Fruit fly (Drosophila melanogaster) whole organism, embryonic: Measurements from ENCODE around the gene CG10182.

ENCODE experiments used
- Aef1 ChIP-seq: fragments of 200-800 bp; sonication (Bioruptor generic); IDR thresholded peaks from 3 replicates; pipeline ENCODE4 v1.3.6; 2022; ENCODE audit warnings: missing biosample characterization, missing genetic modification characterization
- Bgb ChIP-seq: fragments of 200-800 bp; sonication (Bioruptor generic); IDR thresholded peaks from 2 replicates; pipeline ENCODE4 v1.3.6; 2022; ENCODE audit warnings: missing biosample characterization, missing genetic modification characterization; ENCODE audit not compliant: partially characterized antibody
- CG10321 ChIP-seq: fragments of 200-800 bp; sonication (Bioruptor generic); IDR thresholded peaks from 2 replicates; pipeline ENCODE4 v1.3.6; 2022; ENCODE audit warnings: missing biosample characterization, missing genetic modification characterization
- CG12219 ChIP-seq: fragments of 200-800 bp; sonication (Bioruptor generic); optimal IDR thresholded peaks from 3 replicates; lab custom pipeline; 2018; ENCODE audit warnings: missing biosample characterization, mild to moderate bottlenecking, missing genetic modification characterization
- CG12236 ChIP-seq: fragments of 200-800 bp; sonication (Bioruptor generic); optimal IDR thresholded peaks from 2 replicates; lab custom pipeline; 2016; ENCODE audit warnings: missing biosample characterization, missing genetic modification characterization
- CG13287 ChIP-seq: fragments of 200-800 bp; sonication (Bioruptor generic); IDR thresholded peaks from 2 replicates; pipeline ENCODE4 v1.3.6; 2022; ENCODE audit warnings: missing biosample characterization, missing genetic modification characterization; ENCODE audit not compliant: partially characterized antibody
- CG13775 ChIP-seq: fragments of 200-800 bp; sonication (Bioruptor generic); optimal IDR thresholded peaks from 3 replicates; lab custom pipeline; 2017; ENCODE audit warnings: missing biosample characterization, mild to moderate bottlenecking, missing genetic modification characterization
- CG14860 ChIP-seq: fragments of 200-800 bp; sonication (Bioruptor generic); IDR thresholded peaks from 3 replicates; pipeline ENCODE4 v1.3.6; 2022; ENCODE audit warnings: missing biosample characterization, missing genetic modification characterization; ENCODE audit not compliant: partially characterized antibody
- CG16813 ChIP-seq: fragments of 200-800 bp; sonication (Bioruptor generic); IDR thresholded peaks from 3 replicates; pipeline ENCODE4 v1.3.6; 2022; ENCODE audit warnings: missing biosample characterization, missing genetic modification characterization; ENCODE audit not compliant: partially characterized antibody
- CG17359 ChIP-seq: fragments of 200-800 bp; sonication (Bioruptor generic); optimal IDR thresholded peaks from 3 replicates; lab custom pipeline; 2018; ENCODE audit warnings: missing biosample characterization, mild to moderate bottlenecking, missing genetic modification characterization, moderate library complexity
- CG1792 ChIP-seq: fragments of 200-800 bp; sonication (Bioruptor generic); optimal IDR thresholded peaks from 2 replicates; lab custom pipeline; 2016; ENCODE audit warnings: missing biosample characterization, missing genetic modification characterization
- CG2116 ChIP-seq: fragments of 200-800 bp; sonication (Bioruptor generic); optimal IDR thresholded peaks from 3 replicates; lab custom pipeline; 2018; ENCODE audit warnings: missing biosample characterization, mild to moderate bottlenecking, missing genetic modification characterization
- CG32532 ChIP-seq: fragments of 200-800 bp; sonication (Bioruptor generic); IDR thresholded peaks from 2 replicates; pipeline ENCODE4 v1.3.6; 2022; ENCODE audit warnings: missing biosample characterization, missing genetic modification characterization
- CG3281 ChIP-seq: fragments of 200-800 bp; sonication (Bioruptor generic); optimal IDR thresholded peaks from 3 replicates; lab custom pipeline; 2017; ENCODE audit warnings: missing biosample characterization, mild to moderate bottlenecking, missing genetic modification characterization
- CG34224 ChIP-seq: fragments of 200-800 bp; sonication (Bioruptor generic); IDR thresholded peaks from 3 replicates; pipeline ENCODE4 v1.3.6; 2022; ENCODE audit warnings: missing biosample characterization, missing genetic modification characterization; ENCODE audit not compliant: partially characterized antibody
- CG42726 ChIP-seq: fragments of 200-800 bp; sonication (Bioruptor generic); IDR thresholded peaks from 2 replicates; pipeline ENCODE4 v1.3.6; 2022; ENCODE audit warnings: missing biosample characterization, missing genetic modification characterization; ENCODE audit not compliant: partially characterized antibody
- CG4730 ChIP-seq: fragments of 200-800 bp; sonication (Bioruptor generic); IDR thresholded peaks from 2 replicates; pipeline ENCODE4 v1.3.6; 2022; ENCODE audit warnings: missing biosample characterization, missing genetic modification characterization
- CG6791 ChIP-seq: fragments of 200-800 bp; sonication (Bioruptor generic); IDR thresholded peaks from 3 replicates; pipeline ENCODE4 v1.3.6; 2022; ENCODE audit warnings: missing biosample characterization, missing genetic modification characterization; ENCODE audit not compliant: partially characterized antibody
- CG7963 ChIP-seq: fragments of 200-800 bp; sonication (Bioruptor generic); IDR thresholded peaks from 3 replicates; pipeline ENCODE4 v1.3.6; 2022; ENCODE audit warnings: missing biosample characterization, missing genetic modification characterization; ENCODE audit not compliant: partially characterized antibody
- Dbx ChIP-seq: fragments of 200-800 bp; sonication (Bioruptor generic); IDR thresholded peaks from 3 replicates; pipeline ENCODE4 v1.3.6; 2022; ENCODE audit warnings: missing biosample characterization, missing genetic modification characterization
- Dll ChIP-seq: fragments of 200-800 bp; sonication (Bioruptor generic); IDR thresholded peaks from 4 replicates; pipeline ENCODE4 v1.3.6; 2022; ENCODE audit warnings: missing biosample characterization, missing genetic modification characterization; ENCODE audit not compliant: partially characterized antibody
- Fer3 ChIP-seq: fragments of 200-800 bp; sonication (Bioruptor generic); optimal IDR thresholded peaks from 2 replicates; lab custom pipeline; 2018; ENCODE audit warnings: missing biosample characterization, mild to moderate bottlenecking, missing genetic modification characterization, moderate library complexity
- HLH4C ChIP-seq: fragments of 200-800 bp; sonication (Bioruptor generic); IDR thresholded peaks from 3 replicates; pipeline ENCODE4 v1.3.6; 2022; ENCODE audit warnings: missing biosample characterization, missing genetic modification characterization; ENCODE audit not compliant: partially characterized antibody
- MBD-R2 ChIP-seq: fragments of 200-800 bp; sonication (Bioruptor generic); IDR thresholded peaks from 2 replicates; pipeline ENCODE4 v1.3.6; 2022; ENCODE audit warnings: missing biosample characterization, missing genetic modification characterization
- Neu2 ChIP-seq: fragments of 200-800 bp; sonication (Bioruptor generic); optimal IDR thresholded peaks from 3 replicates; lab custom pipeline; 2016; ENCODE audit warnings: missing biosample characterization, missing genetic modification characterization, borderline replicate concordance
- Oaz ChIP-seq: fragments of 200-800 bp; sonication (Bioruptor generic); IDR thresholded peaks from 2 replicates; pipeline ENCODE4 v1.3.6; 2022; ENCODE audit warnings: missing biosample characterization, missing genetic modification characterization
- Oli ChIP-seq: fragments of 200-800 bp; sonication (Bioruptor generic); optimal IDR thresholded peaks from 2 replicates; lab custom pipeline; 2018; ENCODE audit warnings: missing biosample characterization, mild to moderate bottlenecking, missing genetic modification characterization, moderate library complexity
- Scr ChIP-seq: fragments of 200-800 bp; sonication (Bioruptor generic); IDR thresholded peaks from 2 replicates; pipeline ENCODE4 v1.3.6; 2022; ENCODE audit warnings: missing biosample characterization, missing genetic modification characterization; ENCODE audit not compliant: partially characterized antibody
- abd-A ChIP-seq: fragments of 200-800 bp; sonication (Bioruptor generic); optimal IDR thresholded peaks from 3 replicates; lab custom pipeline; 2019; ENCODE audit warnings: missing biosample characterization, mild to moderate bottlenecking, missing genetic modification characterization, moderate library complexity
- chinmo ChIP-seq: fragments of 200-800 bp; sonication (Bioruptor generic); IDR thresholded peaks from 4 replicates; pipeline ENCODE4 v1.3.6; 2022; ENCODE audit warnings: missing biosample characterization, missing genetic modification characterization; ENCODE audit not compliant: partially characterized antibody
- crol ChIP-seq: fragments of 200-800 bp; sonication (Bioruptor generic); IDR thresholded peaks from 2 replicates; pipeline ENCODE4 v1.3.6; 2022; ENCODE audit warnings: missing biosample characterization, missing genetic modification characterization
- ems ChIP-seq: fragments of 200-800 bp; sonication (Bioruptor generic); optimal IDR thresholded peaks from 3 replicates; lab custom pipeline; 2016; ENCODE audit warnings: missing biosample characterization, missing genetic modification characterization
- inv ChIP-seq: fragments of 200-800 bp; sonication (Bioruptor generic); IDR thresholded peaks from 2 replicates; pipeline ENCODE4 v1.3.6; 2022; ENCODE audit warnings: missing biosample characterization, missing genetic modification characterization; ENCODE audit not compliant: partially characterized antibody
- knrl ChIP-seq: fragments of 200-800 bp; sonication (Bioruptor generic); IDR thresholded peaks from 3 replicates; pipeline ENCODE4 v1.3.6; 2022; ENCODE audit warnings: missing biosample characterization, missing genetic modification characterization; ENCODE audit not compliant: partially characterized antibody
- lab ChIP-seq: fragments of 200-800 bp; sonication (Bioruptor generic); optimal IDR thresholded peaks from 3 replicates; lab custom pipeline; 2017; ENCODE audit warnings: missing biosample characterization, missing genetic modification characterization, mild to moderate bottlenecking, moderate library complexity, missing genetic modification reagents
- mirr ChIP-seq: fragments of 200-800 bp; sonication (Bioruptor generic); optimal IDR thresholded peaks from 3 replicates; lab custom pipeline; 2018; ENCODE audit warnings: missing biosample characterization, mild to moderate bottlenecking, missing genetic modification characterization
- nerfin-2 ChIP-seq: fragments of 200-800 bp; sonication (Bioruptor generic); IDR thresholded peaks from 2 replicates; pipeline ENCODE4 v1.3.6; 2022; ENCODE audit warnings: missing biosample characterization, missing genetic modification characterization; ENCODE audit not compliant: partially characterized antibody
- odd ChIP-seq: fragments of 200-800 bp; sonication (Bioruptor generic); optimal IDR thresholded peaks from 2 replicates; lab custom pipeline; 2017; ENCODE audit warnings: missing biosample characterization, mild to moderate bottlenecking, missing genetic modification characterization
- row ChIP-seq: fragments of 200-800 bp; sonication (Bioruptor generic); IDR thresholded peaks from 3 replicates; pipeline ENCODE4 v1.3.6; 2022; ENCODE audit warnings: missing biosample characterization, missing genetic modification characterization
- scrt ChIP-seq: fragments of 200-800 bp; sonication (Bioruptor generic); optimal IDR thresholded peaks from 2 replicates; lab custom pipeline; 2018; ENCODE audit warnings: missing biosample characterization, mild to moderate bottlenecking, missing genetic modification characterization, moderate library complexity
- sens-2 ChIP-seq: fragments of 200-800 bp; sonication (Bioruptor generic); IDR thresholded peaks from 2 replicates; pipeline ENCODE4 v1.3.6; 2022; ENCODE audit warnings: missing biosample characterization, missing genetic modification characterization
- sna ChIP-seq: fragments of 200-800 bp; sonication (Bioruptor generic); IDR thresholded peaks from 2 replicates; pipeline ENCODE4 v1.3.6; 2022; ENCODE audit warnings: missing biosample characterization, missing genetic modification characterization; ENCODE audit not compliant: partially characterized antibody
- unc-4 ChIP-seq: fragments of 200-800 bp; sonication (Bioruptor generic); IDR thresholded peaks from 2 replicates; pipeline ENCODE4 v1.3.6; 2022; ENCODE audit warnings: missing biosample characterization, missing genetic modification characterization; ENCODE audit not compliant: partially characterized antibody
- vvl ChIP-seq: fragments of 200-800 bp; sonication (Bioruptor generic); IDR thresholded peaks from 2 replicates; pipeline ENCODE4 v1.3.6; 2022; ENCODE audit warnings: missing biosample characterization, missing genetic modification characterization

The CG10182 gene

DNA sequence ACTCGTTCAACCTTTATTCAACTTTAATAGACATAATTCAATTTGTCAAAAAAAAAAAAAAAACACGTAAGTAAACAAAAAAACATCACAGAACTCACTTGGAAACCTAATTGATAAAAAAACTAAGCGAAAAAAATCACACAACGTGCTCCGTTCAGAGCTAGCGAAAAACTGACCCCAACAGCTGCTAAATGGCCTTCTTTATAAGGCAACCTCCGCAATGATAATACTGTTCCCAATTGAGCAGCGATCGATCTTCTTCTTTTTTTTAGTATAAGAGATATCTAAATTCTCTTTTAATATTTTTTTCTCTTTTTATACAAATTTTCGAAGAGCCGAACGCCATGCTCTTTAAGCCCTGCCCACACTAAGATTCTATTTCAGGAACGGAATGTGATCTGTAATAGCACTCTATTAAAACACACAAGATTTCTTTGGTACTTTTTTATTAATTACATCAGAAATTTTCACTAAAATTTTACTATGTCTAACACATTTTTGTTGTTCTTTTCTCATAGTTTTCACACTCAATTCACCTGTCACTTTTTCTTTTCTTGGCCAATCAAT is 15.8 kb upstream of the CG10182 start, which contains the start of gene CG10184 (continued):
- no peak for TF ChIP-seq odd (GFP tag; lab: Kevin White, UChicago)
- no peak for TF ChIP-seq CG17359 (tag; lab: Kevin White, UChicago)
- TF ChIP-seq, all 482 proteins: peak for 11

DNA sequence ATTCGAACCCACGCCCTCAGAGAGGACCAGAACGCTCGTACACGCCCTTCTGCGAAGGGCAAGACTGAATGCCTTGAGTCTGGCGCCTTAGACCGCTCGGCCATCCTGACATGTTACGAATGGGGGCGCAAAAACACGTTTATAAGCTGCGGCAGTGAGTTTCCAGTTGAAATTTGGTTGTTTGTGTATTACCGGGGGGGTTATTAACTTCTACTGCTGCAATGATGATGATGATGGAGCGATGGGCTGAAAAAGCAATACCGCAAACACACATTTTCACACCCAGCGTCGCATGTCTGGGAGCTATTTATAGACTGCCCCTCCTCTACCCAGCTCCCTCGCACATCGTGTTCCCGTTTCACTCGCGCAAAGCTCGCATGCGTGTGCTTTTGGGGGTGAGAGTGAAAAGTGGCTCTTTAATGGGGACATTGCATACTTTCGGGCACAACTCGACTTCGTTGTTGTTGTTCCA is 11.8 kb upstream of the CG10182 start:
- TF ChIP-seq mirr (GFP tag; lab: Kevin White, UChicago) (peak; percentile 44), CG7963 (GFP tag; lab: Robert Waterston, UW) (peak; percentile 48; the same call in 1 of the 3 replicates), Neu2 (GFP tag; lab: Kevin White, UChicago) (no peak), CG3281 (GFP tag; lab: Kevin White, UChicago) (peak; percentile 17), chinmo (peak; percentile 85; the same call in 2 of the 4 replicates), ems (GFP tag; lab: Kevin White, UChicago) (no peak), MBD-R2 (GFP tag; lab: Robert Waterston, UW) (0 out of 2 replicates have a peak, but pooled peaks have one; percentile 7), CG2116 (GFP tag; lab: Kevin White, UChicago) (peak; percentile 31), unc-4 (GFP tag; lab: Robert Waterston, UW) (peak; percentile 48; the same call in 1 of the 2 replicates), CG16813 (GFP tag; lab: Robert Waterston, UW) (peak; percentile 67), CG12219 (no peak), Oaz (GFP tag; lab: Robert Waterston, UW) (no peak), CG1792 (GFP tag; lab: Kevin White, UChicago) (no peak), Dbx (GFP tag; lab: Robert Waterston, UW) (peak; percentile 13; the same call in 1 of the 3 replicates), abd-A (tag; lab: Kevin White, UChicago) (peak; percentile 55), CG4730 (GFP tag; lab: Robert Waterston, UW) (no peak), row (GFP tag; lab: Robert Waterston, UW) (no peak), CG32532 (GFP tag; lab: Robert Waterston, UW) (0 out of 2 replicates have a peak, but pooled peaks have one; percentile 22), CG13775 (GFP tag; lab: Kevin White, UChicago) (no peak), HLH4C (GFP tag; lab: Robert Waterston, UW) (peak; percentile 77), CG10321 (GFP tag; lab: Robert Waterston, UW) (peak; percentile 55; the same call in 1 of the 2 replicates), lab (GFP tag; lab: Kevin White, UChicago) (peak; percentile 45), CG34224 (peak; percentile 59; the same call in 2 of the 3 replicates), nerfin-2 (GFP tag; lab: Robert Waterston, UW) (0 out of 2 replicates have a peak, but pooled peaks have one; percentile 25), CG6791 (peak; percentile 70), Fer3 (tag; lab: Kevin White, UChicago) (no peak), crol (GFP tag; lab: Robert Waterston, UW) (peak; percentile 71), sens-2 (no peak), Scr (GFP tag; lab: Robert Waterston, UW) (peak; percentile 67), CG42726 (GFP tag; lab: Robert Waterston, UW) (0 out of 2 replicates have a peak, but pooled peaks have one; percentile 56), Oli (tag; lab: Kevin White, UChicago) (no peak), Bgb (GFP tag; lab: Robert Waterston, UW) (peak; percentile 81), Aef1 (GFP tag; lab: Robert Waterston, UW) (peak; percentile 17; the same call in 1 of the 3 replicates), sna (peak; percentile 76), scrt (GFP tag; lab: Kevin White, UChicago) (no peak), CG14860 (GFP tag; lab: Robert Waterston, UW) (peak; percentile 69; the same call in 2 of the 3 replicates), knrl (peak; percentile 54; the same call in 2 of the 3 replicates), CG12236 (no peak), inv (GFP tag; lab: Robert Waterston, UW) (0 out of 2 replicates have a peak, but pooled peaks have one; percentile 22), CG13287 (peak; percentile 65), Dll (GFP tag; lab: Robert Waterston, UW) (peak; percentile 54; the same call in 2 of the 4 replicates), vvl (GFP tag; lab: Robert Waterston, UW) (peak; percentile 39; the same call in 1 of the 2 replicates)
